Fruit fly (Drosophila melanogaster) whole organism, prepupa: Measurements from ENCODE around the gene Sfp78E.

Experiments
- CG4318 ChIP-seq: fragments of 200-800 bp; sonication (Bioruptor generic); optimal IDR thresholded peaks from 3 replicates; lab custom pipeline; 2017; ENCODE audit warnings: missing biosample characterization, mild to moderate bottlenecking, missing genetic modification characterization
- CG6792 ChIP-seq: fragments of 200-800 bp; sonication (Bioruptor generic); optimal IDR thresholded peaks from 3 replicates; lab custom pipeline; 2016; ENCODE audit warnings: missing biosample characterization, missing genetic modification characterization
- CG6854 ChIP-seq: fragments of 200-800 bp; sonication (Bioruptor generic); optimal IDR thresholded peaks from 2 replicates; lab custom pipeline; 2017; ENCODE audit warnings: missing biosample characterization, mild to moderate bottlenecking, missing genetic modification characterization
- CG7368 ChIP-seq: fragments of 200-800 bp; sonication (Bioruptor generic); optimal IDR thresholded peaks from 3 replicates; lab custom pipeline; 2016; ENCODE audit warnings: missing biosample characterization, missing genetic modification characterization
- CG8632 ChIP-seq: fragments of 200-800 bp; sonication (Bioruptor generic); optimal IDR thresholded peaks from 3 replicates; lab custom pipeline; 2016; ENCODE audit warnings: missing biosample characterization, missing genetic modification characterization
- Sox15 ChIP-seq: fragments of 200-800 bp; sonication (Bioruptor generic); optimal IDR thresholded peaks from 3 replicates; lab custom pipeline; 2016; ENCODE audit warnings: missing biosample characterization, missing genetic modification characterization
- acj6 ChIP-seq: fragments of 200-800 bp; sonication (Bioruptor generic); optimal IDR thresholded peaks from 3 replicates; lab custom pipeline; 2016; ENCODE audit warnings: missing biosample characterization, missing genetic modification characterization
- cyc ChIP-seq: fragments of 200-800 bp; sonication (Bioruptor generic); optimal IDR thresholded peaks from 3 replicates; lab custom pipeline; 2016; ENCODE audit warnings: missing biosample characterization, missing genetic modification characterization
- dsx ChIP-seq: fragments of 200-800 bp; optimal IDR thresholded peaks from 3 replicates; lab custom pipeline; 2019; ENCODE audit warnings: missing biosample characterization, mild to moderate bottlenecking, missing genetic modification characterization, moderate library complexity; ENCODE audit not compliant: poor library complexity, severe bottlenecking
- fd59A ChIP-seq: fragments of 200-800 bp; sonication (Bioruptor generic); optimal IDR thresholded peaks from 2 replicates; lab custom pipeline; 2017; ENCODE audit warnings: missing biosample characterization, mild to moderate bottlenecking, missing genetic modification characterization, missing genetic modification reagents
- spab ChIP-seq: fragments of 200-800 bp; sonication (Bioruptor generic); optimal IDR thresholded peaks from 2 replicates; lab custom pipeline; 2017; ENCODE audit warnings: missing biosample characterization, mild to moderate bottlenecking, missing genetic modification characterization, missing genetic modification reagents
- ss ChIP-seq, 2 experiments: fragments of 200-800 bp; sonication (Bioruptor generic); optimal IDR thresholded peaks; 2 replicates in 1 of 2; 3 replicates in 1 of 2; lab custom pipeline; 2017 to 2018; ENCODE audit warnings: mild to moderate bottlenecking in 2 of 2, missing biosample characterization in 2 of 2, missing genetic modification characterization in 2 of 2, moderate library complexity in 1 of 2
- vri ChIP-seq: fragments of 200-800 bp; sonication (Bioruptor generic); optimal IDR thresholded peaks from 3 replicates; lab custom pipeline; 2016; ENCODE audit warnings: missing biosample characterization, mild to moderate bottlenecking, missing genetic modification characterization

dm6 chr3L:21694647-21695046 lies 10.8 kb upstream of the Sfp78E start:
- TF ChIP-seq CG8632 (GFP tag; lab: Kevin White, UChicago) (no peak), CG6792 (GFP tag; lab: Kevin White, UChicago) (no peak), Sox15 (GFP tag; lab: Kevin White, UChicago) (no peak), cyc (GFP tag; lab: Kevin White, UChicago) (no peak), CG6854 (GFP tag; lab: Kevin White, UChicago) (no peak), CG7368 (GFP tag; lab: Kevin White, UChicago) (no peak), acj6 (GFP tag; lab: Kevin White, UChicago) (no peak), vri (GFP tag; lab: Kevin White, UChicago) (no peak), CG4318 (GFP tag; lab: Kevin White, UChicago) (no peak), fd59A (no peak), ss (GFP tag; optimal IDR thresholded peaks at IDR 0.05; lab: Kevin White, UChicago) (no peak), dsx (GFP tag; lab: Kevin White, UChicago) (no peak), spab (GFP tag; lab: Kevin White, UChicago) (no peak)
